Worm (Caenorhabditis elegans) whole organism, young adult: Measurements from ENCODE around the gene laf-1.

Experiments used
- B0261.1 ChIP-seq: sonication (generic microtip); optimal IDR thresholded peaks from 2 replicates; lab custom pipeline; 2016; ENCODE audit warnings: mild to moderate bottlenecking, missing genetic modification characterization, moderate library complexity, missing compliant biosample characterization
- C17E4.6 ChIP-seq: fragments of 200-800 bp; sonication (Bioruptor generic); IDR thresholded peaks from 2 replicates; pipeline ENCODE4 v1.3.6; 2022; ENCODE audit warnings: missing genetic modification reagents, missing genetic modification characterization, missing compliant biosample characterization
- F37B4.10 ChIP-seq: fragments of 200-800 bp; sonication (Bioruptor generic); IDR thresholded peaks from 2 replicates; pipeline ENCODE4 v1.3.6; 2022; ENCODE audit warnings: missing genetic modification characterization, missing compliant biosample characterization
- F39B2.1 ChIP-seq: fragments of 200-800 bp; sonication (Bioruptor generic); IDR thresholded peaks from 2 replicates; pipeline ENCODE4 v1.3.6; 2022; ENCODE audit warnings: missing genetic modification reagents, missing genetic modification characterization, missing compliant biosample characterization
- F52B5.7 ChIP-seq: sonication (generic microtip); optimal IDR thresholded peaks from 2 replicates; lab custom pipeline; 2016; ENCODE audit warnings: mild to moderate bottlenecking, missing genetic modification characterization, missing compliant biosample characterization
- K11D2.4 ChIP-seq: fragments of 200-800 bp; sonication (Bioruptor generic); IDR thresholded peaks from 2 replicates; pipeline ENCODE4 v1.3.6; 2022; ENCODE audit warnings: missing genetic modification reagents, missing genetic modification characterization, missing compliant biosample characterization
- T26A5.8 ChIP-seq: sonication (generic microtip); optimal IDR thresholded peaks from 2 replicates; lab custom pipeline; 2016; ENCODE audit warnings: missing genetic modification characterization, missing compliant biosample characterization
- Y56A3A.18 ChIP-seq: fragments of 200-800 bp; sonication (Bioruptor generic); IDR thresholded peaks from 2 replicates; pipeline ENCODE4 v1.3.6; 2022; ENCODE audit warnings: missing genetic modification reagents, missing genetic modification characterization, missing compliant biosample characterization
- Y67H2A.10 ChIP-seq: fragments of 200-800 bp; sonication (Bioruptor generic); conservative IDR thresholded peaks from 2 replicates; pipeline ENCODE4 v1.3.6; 2022; ENCODE audit warnings: missing genetic modification reagents, missing genetic modification characterization, missing compliant biosample characterization
- ZK185.1 ChIP-seq: sonication (generic microtip); optimal IDR thresholded peaks from 2 replicates; lab custom pipeline; 2016; ENCODE audit warnings: mild to moderate bottlenecking, missing genetic modification characterization, missing compliant biosample characterization; ENCODE audit not compliant: poor library complexity, severe bottlenecking
- ama-1 ChIP-seq, 3 experiments: fragments of 150-350 bp in 1 of 3; sonication (generic microtip) in 2 of 3; optimal IDR thresholded peaks; 2 replicates each; lab custom pipeline; 2014 to 2018; ENCODE audit warnings: missing biosample characterization in 2 of 3, missing genetic modification characterization in 2 of 3, missing genetic modification reagents in 2 of 3
- athp-1 ChIP-seq: sonication (generic microtip); optimal IDR thresholded peaks from 2 replicates; lab custom pipeline; 2017; ENCODE audit warnings: mild to moderate bottlenecking, missing genetic modification characterization, missing compliant biosample characterization
- cebp-1 ChIP-seq, 2 experiments: fragments of 200-800 bp in 1 of 2; sonication (Bioruptor generic) in 1 of 2; sonication (generic microtip) in 1 of 2; IDR thresholded peaks in 1 of 2; optimal IDR thresholded peaks in 1 of 2; 2 replicates each; pipeline versions ENCODE4 v1.3.6 to Lab custom; 2017 to 2022; ENCODE audit warnings: missing compliant biosample characterization in 2 of 2, missing genetic modification characterization in 2 of 2, mild to moderate bottlenecking in 1 of 2, missing genetic modification reagents in 1 of 2, moderate library complexity in 1 of 2
- ceh-40 ChIP-seq: fragments of 200-800 bp; sonication (Bioruptor generic); IDR thresholded peaks from 2 replicates; pipeline ENCODE4 v1.3.6; 2022; ENCODE audit warnings: missing genetic modification characterization, missing compliant biosample characterization
- ceh-58 ChIP-seq: fragments of 200-800 bp; sonication (Bioruptor generic); IDR thresholded peaks from 2 replicates; pipeline ENCODE4 v1.3.6; 2022; ENCODE audit warnings: missing genetic modification characterization, missing compliant biosample characterization
- ceh-79 ChIP-seq: sonication (generic microtip); optimal IDR thresholded peaks from 2 replicates; lab custom pipeline; 2017; ENCODE audit warnings: mild to moderate bottlenecking, missing genetic modification characterization, missing compliant biosample characterization
- die-1 ChIP-seq: sonication (generic microtip); optimal IDR thresholded peaks from 2 replicates; lab custom pipeline; 2016; ENCODE audit warnings: missing genotype, mild to moderate bottlenecking, missing genetic modification characterization, missing compliant biosample characterization
- dpff-1 ChIP-seq: sonication (generic microtip); optimal IDR thresholded peaks from 2 replicates; lab custom pipeline; 2017; ENCODE audit warnings: mild to moderate bottlenecking, missing genetic modification characterization, missing compliant biosample characterization
- egrh-3 ChIP-seq: fragments of 200-800 bp; sonication (Bioruptor generic); IDR thresholded peaks from 2 replicates; pipeline ENCODE4 v1.3.6; 2022; ENCODE audit warnings: missing genetic modification reagents, missing genetic modification characterization, missing compliant biosample characterization
- ekl-4 ChIP-seq: fragments of 200-800 bp; sonication (Bioruptor generic); IDR thresholded peaks from 2 replicates; pipeline ENCODE4 v1.3.6; 2022; ENCODE audit warnings: missing genetic modification reagents, missing genetic modification characterization, missing compliant biosample characterization
- fkh-3 ChIP-seq: sonication (generic microtip); optimal IDR thresholded peaks from 2 replicates; lab custom pipeline; 2016; ENCODE audit warnings: mild to moderate bottlenecking, missing genetic modification characterization, missing compliant biosample characterization
- gei-17 ChIP-seq: fragments of 200-800 bp; sonication (Bioruptor generic); optimal IDR thresholded peaks from 2 replicates; lab custom pipeline; 2018; ENCODE audit warnings: mild to moderate bottlenecking, missing genetic modification characterization, missing compliant biosample characterization
- hmg-20 ChIP-seq: fragments of 200-800 bp; sonication (Bioruptor generic); IDR thresholded peaks from 2 replicates; pipeline ENCODE4 v1.3.6; 2022; ENCODE audit warnings: missing genetic modification reagents, missing genetic modification characterization, missing compliant biosample characterization
- hsf-1 ChIP-seq: fragments of 200-800 bp; sonication (Bioruptor generic); IDR thresholded peaks from 2 replicates; pipeline ENCODE4 v1.3.6; 2022; ENCODE audit warnings: missing genetic modification reagents, missing genetic modification characterization, missing compliant biosample characterization
- lin-26 ChIP-seq: fragments of 200-800 bp; sonication (Bioruptor generic); IDR thresholded peaks from 2 replicates; pipeline ENCODE4 v1.3.6; 2022; ENCODE audit warnings: missing genetic modification reagents, missing genetic modification characterization, missing compliant biosample characterization
- lin-35 ChIP-seq, 3 experiments: fragments of 150-350 bp in 2 of 3; sonication (generic microtip) in 1 of 3; optimal IDR thresholded peaks; 2 replicates each; lab custom pipeline; 2014 to 2018; ENCODE audit warnings: missing biosample characterization in 3 of 3, missing genetic modification characterization in 3 of 3, missing genetic modification reagents in 3 of 3
- lsl-1 ChIP-seq: fragments of 200-800 bp; sonication (Bioruptor generic); optimal IDR thresholded peaks from 2 replicates; lab custom pipeline; 2018; ENCODE audit warnings: mild to moderate bottlenecking, missing genetic modification characterization, moderate library complexity, missing compliant biosample characterization
- mcd-1 ChIP-seq: fragments of 200-800 bp; sonication (Bioruptor generic); IDR thresholded peaks from 2 replicates; pipeline ENCODE4 v1.3.6; 2022; ENCODE audit warnings: missing genetic modification reagents, missing genetic modification characterization, missing compliant biosample characterization
- mes-4 ChIP-seq: sonication (generic microtip); optimal IDR thresholded peaks from 2 replicates; lab custom pipeline; 2016; ENCODE audit warnings: missing genotype, missing genetic modification characterization, missing compliant biosample characterization
- mxl-1 ChIP-seq: sonication (generic microtip); optimal IDR thresholded peaks from 2 replicates; lab custom pipeline; 2016; ENCODE audit warnings: missing genetic modification characterization, missing compliant biosample characterization
- nfya-2 ChIP-seq: fragments of 200-800 bp; sonication (Bioruptor generic); IDR thresholded peaks from 2 replicates; pipeline ENCODE4 v1.3.6; 2022; ENCODE audit warnings: missing genetic modification reagents, missing genetic modification characterization, missing compliant biosample characterization
- nhr-120 ChIP-seq: fragments of 200-800 bp; sonication (Bioruptor generic); IDR thresholded peaks from 2 replicates; pipeline ENCODE4 v1.3.6; 2022; ENCODE audit warnings: missing genetic modification characterization, missing compliant biosample characterization
- nhr-179 ChIP-seq: sonication (generic microtip); optimal IDR thresholded peaks from 2 replicates; lab custom pipeline; 2016; ENCODE audit warnings: mild to moderate bottlenecking, missing genetic modification characterization, missing compliant biosample characterization
- nhr-27 ChIP-seq: fragments of 200-800 bp; sonication (Bioruptor generic); optimal IDR thresholded peaks from 2 replicates; lab custom pipeline; 2018; ENCODE audit warnings: mild to moderate bottlenecking, missing genetic modification characterization, moderate library complexity, missing compliant biosample characterization
- pbrm-1 ChIP-seq: fragments of 200-800 bp; sonication (Bioruptor generic); IDR thresholded peaks from 2 replicates; pipeline ENCODE4 v1.3.6; 2022; ENCODE audit warnings: missing genetic modification reagents, missing genetic modification characterization, missing compliant biosample characterization
- pha-4 ChIP-seq: fragments of 150-350 bp; sonication (generic microtip); optimal IDR thresholded peaks from 2 replicates; lab custom pipeline; 2014; ENCODE audit warnings: missing biosample characterization, missing genetic modification reagents, missing genetic modification characterization
- rcor-1 ChIP-seq: fragments of 200-800 bp; sonication (Bioruptor generic); IDR thresholded peaks from 2 replicates; pipeline ENCODE4 v1.3.6; 2022; ENCODE audit warnings: missing genetic modification reagents, missing genetic modification characterization, missing compliant biosample characterization
- sdz-38 ChIP-seq: sonication (generic microtip); optimal IDR thresholded peaks from 2 replicates; lab custom pipeline; 2016; ENCODE audit warnings: missing genotype, missing genetic modification characterization, missing compliant biosample characterization
- sea-2 ChIP-seq: fragments of 200-800 bp; sonication (Bioruptor generic); IDR thresholded peaks from 2 replicates; pipeline ENCODE4 v1.3.6; 2022; ENCODE audit warnings: missing genetic modification characterization, missing compliant biosample characterization
- snpc-1.1 ChIP-seq: sonication (generic microtip); optimal IDR thresholded peaks from 2 replicates; lab custom pipeline; 2017; ENCODE audit warnings: missing genetic modification characterization, mild to moderate bottlenecking, missing compliant biosample characterization, antibody characterized with exemption, moderate library complexity, missing genotype, missing genetic modification reagents; ENCODE audit not compliant: insufficient read depth
- somi-1 ChIP-seq: fragments of 200-800 bp; sonication (Bioruptor generic); optimal IDR thresholded peaks from 2 replicates; lab custom pipeline; 2018; ENCODE audit warnings: mild to moderate bottlenecking, missing genetic modification characterization, missing compliant biosample characterization
- sptf-2 ChIP-seq: fragments of 200-800 bp; sonication (Bioruptor generic); optimal IDR thresholded peaks from 2 replicates; lab custom pipeline; 2018; ENCODE audit warnings: mild to moderate bottlenecking, missing genetic modification characterization, missing compliant biosample characterization
- tbp1 ChIP-seq: fragments of 200-800 bp; sonication (Bioruptor generic); optimal IDR thresholded peaks from 2 replicates; lab custom pipeline; 2018; ENCODE audit warnings: mild to moderate bottlenecking, missing genetic modification characterization, missing compliant biosample characterization
- unc-130 ChIP-seq: sonication (generic microtip); optimal IDR thresholded peaks from 2 replicates; lab custom pipeline; 2016; ENCODE audit warnings: missing genetic modification reagents, missing genetic modification characterization, missing compliant biosample characterization
- xnd-1 ChIP-seq: sonication (generic microtip); optimal IDR thresholded peaks from 2 replicates; lab custom pipeline; 2016; ENCODE audit warnings: missing genotype, missing genetic modification reagents, missing genetic modification characterization, missing compliant biosample characterization
- ztf-22 ChIP-seq: fragments of 200-800 bp; sonication (Bioruptor generic); optimal IDR thresholded peaks from 2 replicates; lab custom pipeline; 2018; ENCODE audit warnings: mild to moderate bottlenecking, missing genetic modification characterization, moderate library complexity, missing compliant biosample characterization
- ztf-26 ChIP-seq: sonication (generic microtip); optimal IDR thresholded peaks from 2 replicates; lab custom pipeline; 2017; ENCODE audit warnings: missing genetic modification characterization, missing compliant biosample characterization
- ztf-28 ChIP-seq: fragments of 200-800 bp; sonication (Bioruptor generic); IDR thresholded peaks from 2 replicates; pipeline ENCODE4 v1.3.6; 2022; ENCODE audit warnings: missing genetic modification reagents, missing genetic modification characterization, missing compliant biosample characterization
- ztf-3 ChIP-seq: fragments of 200-800 bp; sonication (Bioruptor generic); optimal IDR thresholded peaks from 2 replicates; lab custom pipeline; 2018; ENCODE audit warnings: mild to moderate bottlenecking, missing genetic modification characterization, missing compliant biosample characterization

The laf-1 gene

ce11 chrIII:2811410-2811809, 32.6 kb upstream of the laf-1 start (continued):
- TF ChIP-seq F39B2.1 = no peak
- TF ChIP-seq pha-4 (tag; lab: Kevin White, UChicago) = no peak
- no peak for TF ChIP-seq sptf-2 (GFP tag; lab: Kevin White, UChicago)
- peak; percentile 37 for TF ChIP-seq die-1 (tag; lab: Kevin White, UChicago)
- no peak for TF ChIP-seq nhr-179 (tag; lab: Kevin White, UChicago)
- no peak for TF ChIP-seq nfya-2 (GFP tag; lab: Robert Waterston, UW)
- no peak for TF ChIP-seq dpff-1 (tag; lab: Kevin White, UChicago)
- TF ChIP-seq xnd-1 (tag; lab: Kevin White, UChicago) = peak; percentile 7
- TF ChIP-seq rcor-1 (GFP tag; lab: Robert Waterston, UW) = no peak
- TF ChIP-seq ama-1 (optimal IDR thresholded peaks at IDR 0.05; lab: Kevin White, UChicago) = no peak
- TF ChIP-seq ama-1 (GFP tag; optimal IDR thresholded peaks at IDR 0.05; lab: Kevin White, UChicago) = peak in 1 of 2 experiments; percentile 14
- TF ChIP-seq tbp1 (GFP tag; lab: Kevin White, UChicago) = no peak
- peak; percentile 19 for TF ChIP-seq T26A5.8 (tag; lab: Kevin White, UChicago)
- TF ChIP-seq mes-4 = peak; percentile 48
- peak; percentile 52 for TF ChIP-seq fkh-3 (tag; lab: Kevin White, UChicago)
- TF ChIP-seq somi-1 (GFP tag; lab: Kevin White, UChicago) = no peak
- no peak for TF ChIP-seq cebp-1 (GFP tag; IDR thresholded peaks at IDR 0.05; lab: Robert Waterston, UW)
- peak; percentile 43 for TF ChIP-seq cebp-1 (tag; optimal IDR thresholded peaks at IDR 0.05; lab: Kevin White, UChicago)
- TF ChIP-seq F37B4.10 (GFP tag; lab: Robert Waterston, UW) = no peak
- TF ChIP-seq snpc-1.1 (tag; lab: Kevin White, UChicago) = no peak
- no peak for TF ChIP-seq ztf-22 (GFP tag; lab: Kevin White, UChicago)
- TF ChIP-seq ekl-4 (GFP tag; lab: Robert Waterston, UW) = peak; percentile 56
- peak; percentile 39 for TF ChIP-seq unc-130 (GFP tag; lab: Kevin White, UChicago)
- peak; percentile 18 for TF ChIP-seq mxl-1
- TF ChIP-seq B0261.1 (tag; lab: Kevin White, UChicago) = peak; percentile 4
- no peak for TF ChIP-seq sdz-38 (tag; lab: Kevin White, UChicago)
- TF ChIP-seq hmg-20 (GFP tag; lab: Robert Waterston, UW) = no peak
- peak; percentile 19 for TF ChIP-seq lsl-1
- peak; percentile 94 for TF ChIP-seq athp-1 (tag; lab: Kevin White, UChicago)
- TF ChIP-seq Y67H2A.10 = no peak
- peak; percentile 65 for TF ChIP-seq mcd-1 (GFP tag; lab: Robert Waterston, UW)
- no peak for TF ChIP-seq sea-2
- TF ChIP-seq ceh-79 (tag; lab: Kevin White, UChicago) = peak; percentile 85
- TF ChIP-seq pbrm-1 = peak; percentile 52
- 0 out of 2 replicates have a peak, but pooled peaks have one; percentile 63 for TF ChIP-seq ceh-58 (GFP tag; lab: Robert Waterston, UW)
- no peak for TF ChIP-seq ztf-26 (tag; lab: Kevin White, UChicago)
- 0 out of 2 replicates have a peak, but pooled peaks have one; percentile 34 for TF ChIP-seq hsf-1 (GFP tag; lab: Robert Waterston, UW)
- TF ChIP-seq C17E4.6 (GFP tag; lab: Robert Waterston, UW) = 0 out of 2 replicates have a peak, but pooled peaks have one; percentile 26
- TF ChIP-seq ztf-28 (GFP tag; lab: Robert Waterston, UW) = no peak
- peak; percentile 30 for TF ChIP-seq ZK185.1 (tag; lab: Kevin White, UChicago)
- TF ChIP-seq Y56A3A.18 = peak; percentile 56; the same call in 1 of the 2 replicates
- TF ChIP-seq lin-35 (GFP tag; optimal IDR thresholded peaks at IDR 0.05; lab: Kevin White, UChicago) = peak in 1 of 3 experiments; percentile 27
- TF ChIP-seq nhr-27 (tag; lab: Kevin White, UChicago) = peak; percentile 49
- 0 out of 2 replicates have a peak, but pooled peaks have one; percentile 17 for TF ChIP-seq ceh-40
- TF ChIP-seq egrh-3 (GFP tag; lab: Robert Waterston, UW) = no peak
- TF ChIP-seq F52B5.7 (tag; lab: Kevin White, UChicago) = peak; percentile 89
- TF ChIP-seq ztf-3 (GFP tag; lab: Kevin White, UChicago) = no peak
- TF ChIP-seq gei-17 (GFP tag; lab: Kevin White, UChicago) = no peak
- no peak for TF ChIP-seq nhr-120 (GFP tag; lab: Robert Waterston, UW)
- TF ChIP-seq K11D2.4 (GFP tag; lab: Robert Waterston, UW) = no peak
- no peak for TF ChIP-seq lin-26 (GFP tag; lab: Robert Waterston, UW)
